Fruit fly (Drosophila melanogaster): ENCODE data around the gene CG4995.

DNA sequence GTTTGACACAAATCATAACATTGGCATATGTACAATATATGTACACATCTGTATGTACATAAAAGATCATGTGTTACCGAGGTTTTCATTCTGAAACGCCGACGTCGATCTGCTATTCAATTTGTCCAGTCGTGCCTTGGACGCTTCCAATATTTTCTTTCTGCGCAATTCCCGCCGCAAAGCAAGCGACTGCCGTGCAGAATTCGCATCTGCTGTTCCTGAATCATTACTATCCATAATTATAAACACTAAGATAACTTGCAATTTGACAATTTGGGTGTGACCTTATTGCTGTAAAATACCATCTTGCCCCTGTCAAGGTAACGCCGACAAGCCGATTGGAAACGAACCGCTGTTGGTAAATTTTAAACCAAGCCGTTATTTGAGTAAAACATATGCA lies 10.5 kb upstream of the CG4995 start:
- TF ChIP-seq CG8478 (optimal IDR thresholded peaks at IDR 0.05) (no peak), psq (optimal IDR thresholded peaks at IDR 0.05) (no peak), pan (optimal IDR thresholded peaks at IDR 0.05) (no peak), usp (GFP tag; optimal IDR thresholded peaks at IDR 0.05) (no peak), EcR (GFP tag; optimal IDR thresholded peaks at IDR 0.05) (no peak)
